ENCODE assay signal across 1 fruit fly cellular context in the genomic region with DNA sequence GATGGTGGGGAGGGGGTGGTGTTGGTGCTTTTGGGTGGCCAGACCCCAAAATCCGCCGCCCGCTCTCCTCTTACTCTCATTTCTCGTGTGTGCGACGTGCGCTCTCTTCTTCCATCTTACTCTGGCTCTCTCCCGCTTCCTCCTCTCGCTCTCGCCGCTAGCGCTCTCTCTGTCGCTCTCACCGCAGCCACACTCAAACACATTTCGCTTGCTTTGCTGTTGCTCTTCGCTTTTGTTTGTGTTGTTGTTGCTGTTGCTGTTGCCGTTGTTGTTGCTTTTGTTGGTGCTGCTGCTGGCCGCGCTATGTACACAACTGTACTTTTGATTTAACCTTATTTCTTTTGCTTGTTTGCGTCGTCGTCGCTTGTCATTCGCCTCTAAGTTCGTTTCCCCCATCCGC.
TF ChIP-seq lines count a peak whose summit lies in the region.

No protein-coding gene starts in this region.

TF ChIP-seq in whole organism, embryonic, 481 proteins besides CTCF, POLR2A, EP300 and RAD21 (continued from another document and continues in another):
- 0 out of 2 replicates have a peak, but pooled peaks have one; percentile 56 for TF ChIP-seq CG16779 (GFP tag; IDR thresholded peaks at IDR 0.05; lab: Robert Waterston, UW)
- no peak for TF ChIP-seq al (GFP tag; IDR thresholded peaks at IDR 0.05; lab: Robert Waterston, UW)
- TF ChIP-seq fd3F (GFP tag; optimal IDR thresholded peaks at IDR 0.05; lab: Kevin White, UChicago): no peak
- no peak for TF ChIP-seq CG11085 (GFP tag; IDR thresholded peaks at IDR 0.05; lab: Robert Waterston, UW)
- no peak for TF ChIP-seq CG15011 (GFP tag; optimal IDR thresholded peaks at IDR 0.05; lab: Kevin White, UChicago)
- TF ChIP-seq CG1024 (GFP tag; IDR thresholded peaks at IDR 0.05; lab: Robert Waterston, UW): no peak
- no peak for TF ChIP-seq pfk (GFP tag; optimal IDR thresholded peaks at IDR 0.05; lab: Kevin White, UChicago)
- no peak for TF ChIP-seq CG33213 (GFP tag; optimal IDR thresholded peaks at IDR 0.05; lab: Kevin White, UChicago)
- no peak for TF ChIP-seq hkb (optimal IDR thresholded peaks at IDR 0.05; lab: Kevin White, UChicago)
- peak; percentile 45; the same call in 1 of the 2 replicates for TF ChIP-seq hkb (GFP tag; IDR thresholded peaks at IDR 0.05; lab: Robert Waterston, UW)
- no peak for TF ChIP-seq ken (GFP tag; IDR thresholded peaks at IDR 0.05; lab: Robert Waterston, UW)
- no peak for TF ChIP-seq CG17186 (GFP tag; optimal IDR thresholded peaks at IDR 0.05; lab: Kevin White, UChicago)
- TF ChIP-seq prd (optimal IDR thresholded peaks at IDR 0.05; lab: Kevin White, UChicago): no peak
- no peak; the same call in 2 of the 3 replicates for TF ChIP-seq prd (GFP tag; IDR thresholded peaks at IDR 0.05; lab: Robert Waterston, UW)
- TF ChIP-seq CG9215 (GFP tag; IDR thresholded peaks at IDR 0.05; lab: Robert Waterston, UW): no peak
- TF ChIP-seq CG4854 (GFP tag; optimal IDR thresholded peaks at IDR 0.05; lab: Kevin White, UChicago): no peak
- no peak for TF ChIP-seq Xbp1 (GFP tag; optimal IDR thresholded peaks at IDR 0.05; lab: Kevin White, UChicago)
- no peak for TF ChIP-seq Lpt (GFP tag; optimal IDR thresholded peaks at IDR 0.05; lab: Kevin White, UChicago)
- no peak for TF ChIP-seq da (GFP tag; optimal IDR thresholded peaks at IDR 0.05; lab: Kevin White, UChicago)
- TF ChIP-seq CG11504 (tag; optimal IDR thresholded peaks at IDR 0.05; lab: Kevin White, UChicago): no peak
- no peak for TF ChIP-seq schlank (tag; optimal IDR thresholded peaks at IDR 0.05; lab: Kevin White, UChicago)
- no peak for TF ChIP-seq HLH3B (GFP tag; IDR thresholded peaks at IDR 0.05; lab: Robert Waterston, UW)
- no peak for TF ChIP-seq jing (GFP tag; optimal IDR thresholded peaks at IDR 0.05; lab: Kevin White, UChicago)
- no peak for TF ChIP-seq ttk (GFP tag; IDR thresholded peaks at IDR 0.05; lab: Robert Waterston, UW)
- no peak for TF ChIP-seq twi (tag; optimal IDR thresholded peaks at IDR 0.05; lab: Kevin White, UChicago)
- TF ChIP-seq TFAM (GFP tag; optimal IDR thresholded peaks at IDR 0.05; lab: Kevin White, UChicago): no peak
- no peak for TF ChIP-seq CG17568 (GFP tag; optimal IDR thresholded peaks at IDR 0.05; lab: Kevin White, UChicago)
- no peak for TF ChIP-seq CG10209 (GFP tag; optimal IDR thresholded peaks at IDR 0.05; lab: Kevin White, UChicago)
- TF ChIP-seq CG11456 (GFP tag; IDR thresholded peaks at IDR 0.05; lab: Robert Waterston, UW): no peak
- no peak for TF ChIP-seq CG1792 (GFP tag; optimal IDR thresholded peaks at IDR 0.05; lab: Kevin White, UChicago)
- peak; percentile 54; the same call in 2 of the 4 replicates for TF ChIP-seq Dll (GFP tag; IDR thresholded peaks at IDR 0.05; lab: Robert Waterston, UW; ENCODE audit: partially characterized antibody)
- TF ChIP-seq chif (GFP tag; optimal IDR thresholded peaks at IDR 0.05; lab: Kevin White, UChicago): no peak
- no peak for TF ChIP-seq lab (GFP tag; optimal IDR thresholded peaks at IDR 0.05; lab: Kevin White, UChicago)
- no peak for TF ChIP-seq CG7357 (GFP tag; IDR thresholded peaks at IDR 0.05; lab: Robert Waterston, UW)
- TF ChIP-seq cwo (GFP tag; optimal IDR thresholded peaks at IDR 0.05; lab: Kevin White, UChicago): no peak
- TF ChIP-seq Abd-B (GFP tag; optimal IDR thresholded peaks at IDR 0.05; lab: Kevin White, UChicago): no peak
- no peak for TF ChIP-seq CG32772 (GFP tag; IDR thresholded peaks at IDR 0.05; lab: Robert Waterston, UW)
- no peak for TF ChIP-seq CG12155 (GFP tag; optimal IDR thresholded peaks at IDR 0.05; lab: Kevin White, UChicago)
- no peak for TF ChIP-seq HHEX (GFP tag; optimal IDR thresholded peaks at IDR 0.05; lab: Kevin White, UChicago)
- no peak for TF ChIP-seq CG18619 (GFP tag; optimal IDR thresholded peaks at IDR 0.05; lab: Kevin White, UChicago)
- TF ChIP-seq BtbVII (GFP tag; optimal IDR thresholded peaks at IDR 0.05; lab: Kevin White, UChicago): no peak
- TF ChIP-seq trh (GFP tag; optimal IDR thresholded peaks at IDR 0.05; lab: Kevin White, UChicago): no peak
- no peak for TF ChIP-seq emc (GFP tag; optimal IDR thresholded peaks at IDR 0.05; lab: Kevin White, UChicago)
- peak; percentile 76; the same call in 1 of the 2 replicates for TF ChIP-seq CG32532 (GFP tag; IDR thresholded peaks at IDR 0.05; lab: Robert Waterston, UW)
- TF ChIP-seq CG3065 (GFP tag; optimal IDR thresholded peaks at IDR 0.05; lab: Kevin White, UChicago): no peak
- no peak for TF ChIP-seq lmd (GFP tag; IDR thresholded peaks at IDR 0.05; lab: Robert Waterston, UW)
- peak; percentile 87 for TF ChIP-seq CG1832 (GFP tag; optimal IDR thresholded peaks at IDR 0.05; lab: Kevin White, UChicago)
- no peak for TF ChIP-seq CG6689 (GFP tag; IDR thresholded peaks at IDR 0.05; lab: Robert Waterston, UW)
- TF ChIP-seq CG10565 (GFP tag; optimal IDR thresholded peaks at IDR 0.05; lab: Kevin White, UChicago): no peak
- TF ChIP-seq fu2 (GFP tag; optimal IDR thresholded peaks at IDR 0.05; lab: Kevin White, UChicago): no peak
- TF ChIP-seq CG12744 (GFP tag; optimal IDR thresholded peaks at IDR 0.05; lab: Kevin White, UChicago): no peak
- peak; percentile 94 to 97 for TF ChIP-seq Trl (optimal IDR thresholded peaks at IDR 0.05; lab: Kevin White, UChicago)
- peak; percentile 61 for TF ChIP-seq Trl (GFP tag; optimal IDR thresholded peaks at IDR 0.05; lab: Kevin White, UChicago)
- no peak for TF ChIP-seq Hand (GFP tag; optimal IDR thresholded peaks at IDR 0.05; lab: Kevin White, UChicago)
- TF ChIP-seq Optix (GFP tag; IDR thresholded peaks at IDR 0.05; lab: Robert Waterston, UW): 0 out of 3 replicates have a peak, but pooled peaks have one; percentile 18
- no peak for TF ChIP-seq Nf-YB (GFP tag; optimal IDR thresholded peaks at IDR 0.05; lab: Kevin White, UChicago)
- TF ChIP-seq CG3163 (GFP tag; optimal IDR thresholded peaks at IDR 0.05; lab: Kevin White, UChicago): no peak
- no peak for TF ChIP-seq usp (GFP tag; optimal IDR thresholded peaks at IDR 0.05; lab: Kevin White, UChicago)
- no peak for TF ChIP-seq jigr1 (GFP tag; IDR thresholded peaks at IDR 0.05; lab: Robert Waterston, UW)
- no peak for TF ChIP-seq pan (optimal IDR thresholded peaks at IDR 0.05; lab: Kevin White, UChicago)
- peak in 1 of 2 experiments; percentile 44 for TF ChIP-seq pan (GFP tag; optimal IDR thresholded peaks at IDR 0.05 in 1 of 2, IDR thresholded peaks at IDR 0.05 in 1 of 2)
- TF ChIP-seq CG11695 (GFP tag; IDR thresholded peaks at IDR 0.05; lab: Robert Waterston, UW): 0 out of 3 replicates have a peak, but pooled peaks have one; percentile 7
- no peak for TF ChIP-seq H2.0 (GFP tag; IDR thresholded peaks at IDR 0.05; lab: Robert Waterston, UW)
- TF ChIP-seq CG7839 (tag; optimal IDR thresholded peaks at IDR 0.05; lab: Kevin White, UChicago): no peak
- TF ChIP-seq grn (GFP tag; optimal IDR thresholded peaks at IDR 0.05; lab: Kevin White, UChicago): no peak
- TF ChIP-seq CG8281 (tag; optimal IDR thresholded peaks at IDR 0.05; lab: Kevin White, UChicago): no peak
- no peak for TF ChIP-seq CG6272 (GFP tag; IDR thresholded peaks at IDR 0.05; lab: Robert Waterston, UW)
- TF ChIP-seq CG11093 (GFP tag; IDR thresholded peaks at IDR 0.05; lab: Robert Waterston, UW): no peak
- TF ChIP-seq D19B (GFP tag; optimal IDR thresholded peaks at IDR 0.05; lab: Kevin White, UChicago): no peak
- no peak for TF ChIP-seq Dp (GFP tag; optimal IDR thresholded peaks at IDR 0.05; lab: Kevin White, UChicago)
- no peak for TF ChIP-seq CG6791 (GFP tag; IDR thresholded peaks at IDR 0.05; lab: Robert Waterston, UW; ENCODE audit: partially characterized antibody)
- TF ChIP-seq CG17385 (GFP tag; optimal IDR thresholded peaks at IDR 0.05; lab: Kevin White, UChicago): peak; percentile 23
- no peak for TF ChIP-seq p53 (GFP tag; optimal IDR thresholded peaks at IDR 0.05; lab: Kevin White, UChicago)
- no peak for TF ChIP-seq pho (GFP tag; optimal IDR thresholded peaks at IDR 0.05; lab: Kevin White, UChicago)
- TF ChIP-seq caup (GFP tag; optimal IDR thresholded peaks at IDR 0.05; lab: Kevin White, UChicago; ENCODE audit: severe bottlenecking): no peak
- no peak for TF ChIP-seq shn (GFP tag; optimal IDR thresholded peaks at IDR 0.05; lab: Kevin White, UChicago)
- TF ChIP-seq Myb (GFP tag; optimal IDR thresholded peaks at IDR 0.05; lab: Kevin White, UChicago): no peak
- TF ChIP-seq seq (GFP tag; IDR thresholded peaks at IDR 0.05; lab: Robert Waterston, UW): peak; percentile 11; the same call in 1 of the 2 replicates
- no peak for TF ChIP-seq CG9797 (GFP tag; optimal IDR thresholded peaks at IDR 0.05; lab: Kevin White, UChicago)
- TF ChIP-seq insv (GFP tag; optimal IDR thresholded peaks at IDR 0.05; lab: Kevin White, UChicago): no peak
- TF ChIP-seq CG10654 (GFP tag; optimal IDR thresholded peaks at IDR 0.05; lab: Kevin White, UChicago): no peak
- no peak for TF ChIP-seq B-H1 (GFP tag; IDR thresholded peaks at IDR 0.05; lab: Robert Waterston, UW)
- TF ChIP-seq CG9876 (GFP tag; optimal IDR thresholded peaks at IDR 0.05; lab: Kevin White, UChicago): no peak
- no peak for TF ChIP-seq Gug (GFP tag; IDR thresholded peaks at IDR 0.05; lab: Robert Waterston, UW)
- no peak for TF ChIP-seq crc (GFP tag; optimal IDR thresholded peaks at IDR 0.05; lab: Kevin White, UChicago)
- TF ChIP-seq dimm (GFP tag; IDR thresholded peaks at IDR 0.05; lab: Robert Waterston, UW): no peak
- no peak for TF ChIP-seq CG30403 (GFP tag; optimal IDR thresholded peaks at IDR 0.05; lab: Kevin White, UChicago)
- TF ChIP-seq CG14710 (tag; optimal IDR thresholded peaks at IDR 0.05; lab: Kevin White, UChicago): no peak
- no peak; the same call in 2 of the 3 replicates for TF ChIP-seq sr (GFP tag; IDR thresholded peaks at IDR 0.05; lab: Robert Waterston, UW)
- TF ChIP-seq Mes4 (GFP tag; optimal IDR thresholded peaks at IDR 0.05; lab: Kevin White, UChicago): no peak
- TF ChIP-seq repo (GFP tag; optimal IDR thresholded peaks at IDR 0.05; lab: Kevin White, UChicago): no peak
- TF ChIP-seq fd96Cb (tag; optimal IDR thresholded peaks at IDR 0.05; lab: Kevin White, UChicago): no peak
- no peak for TF ChIP-seq Hr39 (optimal IDR thresholded peaks at IDR 0.05; lab: Kevin White, UChicago)
- no peak for TF ChIP-seq Camta (GFP tag; optimal IDR thresholded peaks at IDR 0.05; lab: Kevin White, UChicago)
- TF ChIP-seq nmo (GFP tag; optimal IDR thresholded peaks at IDR 0.05; lab: Kevin White, UChicago): no peak
- no peak for TF ChIP-seq maf-S (GFP tag; optimal IDR thresholded peaks at IDR 0.05; lab: Kevin White, UChicago)
- TF ChIP-seq tin (GFP tag; optimal IDR thresholded peaks at IDR 0.05; lab: Kevin White, UChicago): no peak
- TF ChIP-seq CG10979 (tag; optimal IDR thresholded peaks at IDR 0.05; lab: Kevin White, UChicago): no peak
- TF ChIP-seq CG13894 (tag; optimal IDR thresholded peaks at IDR 0.05; lab: Kevin White, UChicago): no peak
- TF ChIP-seq CG4617 (GFP tag; optimal IDR thresholded peaks at IDR 0.05; lab: Kevin White, UChicago; ENCODE audit: borderline replicate concordance): no peak
- TF ChIP-seq CG7745 (tag; optimal IDR thresholded peaks at IDR 0.05; lab: Kevin White, UChicago): no peak
- peak; percentile 13 for TF ChIP-seq Deaf1 (tag; optimal IDR thresholded peaks at IDR 0.05; lab: Kevin White, UChicago)
- no peak for TF ChIP-seq CG12104 (GFP tag; optimal IDR thresholded peaks at IDR 0.05; lab: Kevin White, UChicago)
- TF ChIP-seq Mrtf (GFP tag; IDR thresholded peaks at IDR 0.05; lab: Robert Waterston, UW): no peak
- TF ChIP-seq stc (GFP tag; IDR thresholded peaks at IDR 0.05; lab: Robert Waterston, UW): no peak
- peak; percentile 32; the same call in 1 of the 3 replicates for TF ChIP-seq Doc3 (GFP tag; IDR thresholded peaks at IDR 0.05; lab: Robert Waterston, UW; ENCODE audit: partially characterized antibody)
- no peak for TF ChIP-seq CG17912 (GFP tag; optimal IDR thresholded peaks at IDR 0.05; lab: Kevin White, UChicago)
- no peak for TF ChIP-seq GATAe (GFP tag; conservative IDR thresholded peaks at IDR 0.05; lab: Robert Waterston, UW)
- TF ChIP-seq zen (tag; optimal IDR thresholded peaks at IDR 0.05; lab: Kevin White, UChicago): no peak
- TF ChIP-seq pnt (GFP tag; optimal IDR thresholded peaks at IDR 0.05; lab: Kevin White, UChicago): no peak
- TF ChIP-seq B-H2 (GFP tag; optimal IDR thresholded peaks at IDR 0.05; lab: Kevin White, UChicago): peak; percentile 3
- TF ChIP-seq gem (tag; optimal IDR thresholded peaks at IDR 0.05; lab: Kevin White, UChicago): no peak
- no peak for TF ChIP-seq CG3726 (GFP tag; IDR thresholded peaks at IDR 0.05; lab: Robert Waterston, UW)
- TF ChIP-seq Stat92E (GFP tag; optimal IDR thresholded peaks at IDR 0.05; lab: Kevin White, UChicago): no peak
- no peak for TF ChIP-seq kni (GFP tag; optimal IDR thresholded peaks at IDR 0.05; lab: Kevin White, UChicago)
- no peak for TF ChIP-seq Chrac-16 (GFP tag; optimal IDR thresholded peaks at IDR 0.05; lab: Kevin White, UChicago)
- no peak for TF ChIP-seq zen2 (GFP tag; IDR thresholded peaks at IDR 0.05; lab: Robert Waterston, UW; ENCODE audit: partially characterized antibody)
- TF ChIP-seq CG34376 (GFP tag; optimal IDR thresholded peaks at IDR 0.05; lab: Kevin White, UChicago): no peak
- TF ChIP-seq nau (GFP tag; optimal IDR thresholded peaks at IDR 0.05; lab: Kevin White, UChicago): no peak
- TF ChIP-seq yki (optimal IDR thresholded peaks at IDR 0.05; lab: Kevin White, UChicago): peak; percentile 90
- peak; percentile 99 for TF ChIP-seq CG4360 (GFP tag; IDR thresholded peaks at IDR 0.05; lab: Robert Waterston, UW)
- TF ChIP-seq Fer1 (GFP tag; optimal IDR thresholded peaks at IDR 0.05; lab: Kevin White, UChicago): no peak
- no peak for TF ChIP-seq klu (GFP tag; IDR thresholded peaks at IDR 0.05; lab: Robert Waterston, UW)
- no peak for TF ChIP-seq CG14860 (GFP tag; IDR thresholded peaks at IDR 0.05; lab: Robert Waterston, UW; ENCODE audit: partially characterized antibody)
- no peak for TF ChIP-seq tx (GFP tag; optimal IDR thresholded peaks at IDR 0.05; lab: Kevin White, UChicago)
- TF ChIP-seq zf30C (GFP tag; optimal IDR thresholded peaks at IDR 0.05; lab: Kevin White, UChicago): no peak
- TF ChIP-seq CG32767 (GFP tag; IDR thresholded peaks at IDR 0.05; lab: Robert Waterston, UW): no peak
- TF ChIP-seq mam (GFP tag; optimal IDR thresholded peaks at IDR 0.05; lab: Kevin White, UChicago): no peak
- no peak for TF ChIP-seq CG2120 (GFP tag; optimal IDR thresholded peaks at IDR 0.05; lab: Kevin White, UChicago)
- peak; percentile 84 for TF ChIP-seq Med (GFP tag; lab: Kevin White, UChicago)
- TF ChIP-seq CG16863 (GFP tag; optimal IDR thresholded peaks at IDR 0.05; lab: Kevin White, UChicago): no peak
- no peak for TF ChIP-seq gcm2 (GFP tag; optimal IDR thresholded peaks at IDR 0.05; lab: Kevin White, UChicago)
- TF ChIP-seq dan (GFP tag; IDR thresholded peaks at IDR 0.05; lab: Robert Waterston, UW): no peak
